Worm (Caenorhabditis elegans) whole organism, L4 larva: ENCODE data around the gene fsn-1.

Source experiments
- D1046.2 ChIP-seq: fragments of 200-800 bp; sonication (Bioruptor generic); IDR thresholded peaks from 2 replicates; pipeline ENCODE4 v1.3.6; 2022; ENCODE audit warnings: missing genetic modification characterization, missing compliant biosample characterization
- F10B5.3 ChIP-seq: sonication (generic microtip); optimal IDR thresholded peaks from 2 replicates; lab custom pipeline; 2016; ENCODE audit warnings: mild to moderate bottlenecking, missing genetic modification characterization, missing compliant biosample characterization
- F37D6.2 ChIP-seq: sonication (generic microtip); optimal IDR thresholded peaks from 2 replicates; lab custom pipeline; 2016; ENCODE audit warnings: mild to moderate bottlenecking, missing genetic modification characterization, missing compliant biosample characterization
- F49E8.2 ChIP-seq: sonication (generic microtip); optimal IDR thresholded peaks from 2 replicates; lab custom pipeline; 2016; ENCODE audit warnings: missing compliant biosample characterization, mild to moderate bottlenecking, missing genetic modification characterization, borderline replicate concordance
- T20F7.1 ChIP-seq: fragments of 200-800 bp; sonication (Bioruptor generic); optimal IDR thresholded peaks from 2 replicates; lab custom pipeline; 2018; ENCODE audit warnings: mild to moderate bottlenecking, missing genetic modification characterization, missing compliant biosample characterization
- Y105C5A.15 ChIP-seq: fragments of 200-800 bp; sonication (Bioruptor generic); IDR thresholded peaks from 2 replicates; pipeline ENCODE4 v1.3.6; 2022; ENCODE audit warnings: missing genetic modification characterization, missing compliant biosample characterization
- Y48G9A.11 ChIP-seq: fragments of 200-800 bp; sonication (Bioruptor generic); IDR thresholded peaks from 2 replicates; pipeline ENCODE4 v1.3.6; 2022; ENCODE audit warnings: missing genetic modification reagents, missing genetic modification characterization, missing compliant biosample characterization
- ZK337.2 ChIP-seq: fragments of 200-800 bp; sonication (Bioruptor generic); IDR thresholded peaks from 2 replicates; pipeline ENCODE4 v1.3.6; 2022; ENCODE audit warnings: missing genetic modification reagents, missing genetic modification characterization, missing compliant biosample characterization
- aha-1 ChIP-seq: fragments of 150-350 bp; peaks from one replicate; lab custom pipeline; 2014; ENCODE audit warnings: missing biosample characterization, missing genetic modification characterization
- ama-1 ChIP-seq: fragments of 150-350 bp; optimal IDR thresholded peaks from 2 replicates; lab custom pipeline; 2014; ENCODE audit warnings: inconsistent platforms, mixed read lengths
- arid-1 ChIP-seq: fragments of 200-800 bp; sonication (Bioruptor generic); conservative IDR thresholded peaks from 2 replicates; pipeline ENCODE4 v1.3.6; 2022; ENCODE audit warnings: missing genetic modification reagents, missing genetic modification characterization, missing compliant biosample characterization
- ceh-20 ChIP-seq: fragments of 200-800 bp; sonication (Bioruptor generic); IDR thresholded peaks from 2 replicates; pipeline ENCODE4 v1.3.6; 2022; ENCODE audit warnings: missing genetic modification reagents, missing genetic modification characterization, missing compliant biosample characterization
- ctbp-1 ChIP-seq: fragments of 200-800 bp; sonication (Bioruptor generic); IDR thresholded peaks from 2 replicates; pipeline ENCODE4 v1.3.6; 2022; ENCODE audit warnings: missing genetic modification reagents, missing genetic modification characterization, missing compliant biosample characterization
- daf-16 ChIP-seq, 3 experiments: sonication (generic microtip); optimal IDR thresholded peaks; 2 replicates each; lab custom pipeline; 2016 to 2017; ENCODE audit warnings: missing genetic modification characterization in 3 of 3, missing genetic modification reagents in 3 of 3, mild to moderate bottlenecking in 2 of 3, missing compliant biosample characterization in 2 of 3, missing biosample characterization in 1 of 3, moderate library complexity in 1 of 3
- daf-19 ChIP-seq: fragments of 200-800 bp; sonication (Bioruptor generic); conservative IDR thresholded peaks from 2 replicates; pipeline ENCODE4 v1.3.6; 2022; ENCODE audit warnings: missing genetic modification characterization, missing compliant biosample characterization
- dmd-8 ChIP-seq: fragments of 200-800 bp; sonication (Bioruptor generic); IDR thresholded peaks from 2 replicates; pipeline ENCODE4 v1.3.6; 2022; ENCODE audit warnings: missing genetic modification characterization, missing compliant biosample characterization
- duxl-1 ChIP-seq: sonication (generic microtip); optimal IDR thresholded peaks from 2 replicates; lab custom pipeline; 2016; ENCODE audit warnings: mild to moderate bottlenecking, missing genetic modification characterization, moderate library complexity, missing compliant biosample characterization; ENCODE audit not compliant: poor library complexity
- egl-43 ChIP-seq: fragments of 200-800 bp; sonication (Bioruptor generic); IDR thresholded peaks from 2 replicates; pipeline ENCODE4 v1.3.6; 2022; ENCODE audit warnings: missing genetic modification reagents, missing genetic modification characterization, missing compliant biosample characterization
- fkh-10 ChIP-seq: fragments of 150-350 bp; optimal IDR thresholded peaks from 2 replicates; lab custom pipeline; 2014; ENCODE audit warnings: missing biosample characterization, missing genetic modification reagents, missing genetic modification characterization
- fos-1 ChIP-seq: fragments of 150-350 bp; optimal IDR thresholded peaks from 2 replicates; lab custom pipeline; 2014; ENCODE audit warnings: missing biosample characterization, missing genetic modification characterization
- hif-1 ChIP-seq, 2 experiments: sonication (generic microtip); optimal IDR thresholded peaks; 2 replicates each; lab custom pipeline; 2016 to 2017; ENCODE audit warnings: missing compliant biosample characterization in 2 of 2, missing genetic modification characterization in 2 of 2, missing genetic modification reagents in 2 of 2, missing genotype in 2 of 2, mild to moderate bottlenecking in 1 of 2
- lin-13 ChIP-seq: fragments of 150-350 bp; optimal IDR thresholded peaks from 2 replicates; lab custom pipeline; 2014; ENCODE audit warnings: missing biosample characterization, missing genetic modification reagents, missing genetic modification characterization
- lin-15B ChIP-seq: fragments of 150-350 bp; sonication (generic microtip); optimal IDR thresholded peaks from 3 replicates; lab custom pipeline; 2014; ENCODE audit warnings: missing biosample characterization, missing genetic modification characterization
- lsy-2 ChIP-seq, 2 experiments: fragments of 150-350 bp in 1 of 2; sonication (generic microtip) in 1 of 2; optimal IDR thresholded peaks; 2 replicates each; lab custom pipeline; 2014 to 2017; ENCODE audit warnings: missing biosample characterization in 2 of 2, missing genetic modification characterization in 2 of 2
- madf-5 ChIP-seq, 2 experiments: fragments of 200-800 bp; sonication (Bioruptor generic); IDR thresholded peaks; 2 replicates each; pipeline ENCODE4 v1.3.6; 2022; ENCODE audit warnings: missing compliant biosample characterization in 2 of 2, missing genetic modification characterization in 2 of 2
- madf-9 ChIP-seq: fragments of 200-800 bp; sonication (Bioruptor generic); conservative IDR thresholded peaks from 2 replicates; pipeline ENCODE4 v1.3.6; 2022; ENCODE audit warnings: missing genetic modification reagents, missing genetic modification characterization, missing compliant biosample characterization
- mdl-1 ChIP-seq, 2 experiments: fragments of 150-350 bp in 1 of 2; sonication (generic microtip) in 1 of 2; optimal IDR thresholded peaks; 2 replicates each; lab custom pipeline; 2014 to 2017; ENCODE audit warnings: missing biosample characterization in 2 of 2, missing genetic modification characterization in 2 of 2
- mes-2 ChIP-seq: sonication (generic microtip); optimal IDR thresholded peaks from 2 replicates; lab custom pipeline; 2016; ENCODE audit warnings: missing genotype, mild to moderate bottlenecking, missing genetic modification characterization, missing compliant biosample characterization; ENCODE audit not compliant: poor library complexity, severe bottlenecking
- mxl-2 ChIP-seq: fragments of 200-800 bp; sonication (Bioruptor generic); conservative IDR thresholded peaks from 2 replicates; pipeline ENCODE4 v1.3.6; 2022; ENCODE audit warnings: missing genetic modification reagents, missing genetic modification characterization, missing compliant biosample characterization
- nhr-102 ChIP-seq: sonication (generic microtip); optimal IDR thresholded peaks from 2 replicates; lab custom pipeline; 2016; ENCODE audit warnings: mild to moderate bottlenecking, missing genetic modification characterization, moderate library complexity, missing compliant biosample characterization
- nhr-25 ChIP-seq: sonication (generic microtip); optimal IDR thresholded peaks from 2 replicates; lab custom pipeline; 2017; ENCODE audit warnings: missing genetic modification characterization, mild to moderate bottlenecking, missing compliant biosample characterization, antibody characterized with exemption, moderate library complexity, borderline replicate concordance; ENCODE audit not compliant: insufficient read depth
- nhr-42 ChIP-seq: fragments of 200-800 bp; sonication (Bioruptor generic); IDR thresholded peaks from 2 replicates; pipeline ENCODE4 v1.3.6; 2022; ENCODE audit warnings: missing genetic modification characterization, missing compliant biosample characterization
- nhr-76 ChIP-seq: fragments of 150-350 bp; optimal IDR thresholded peaks from 2 replicates; lab custom pipeline; 2014; ENCODE audit warnings: missing biosample characterization, missing genetic modification characterization
- pqm-1 ChIP-seq: sonication (generic microtip); optimal IDR thresholded peaks from 2 replicates; lab custom pipeline; 2017; ENCODE audit warnings: missing biosample characterization, missing genetic modification characterization
- skn-1 ChIP-seq: fragments of 150-350 bp; optimal IDR thresholded peaks from 2 replicates; lab custom pipeline; 2014; ENCODE audit warnings: missing biosample characterization, missing genetic modification characterization
- snpc-1.2 ChIP-seq: fragments of 200-800 bp; sonication (Bioruptor generic); IDR thresholded peaks from 2 replicates; pipeline ENCODE4 v1.3.6; 2022; ENCODE audit warnings: missing genetic modification reagents, missing genetic modification characterization, missing compliant biosample characterization
- spr-3 ChIP-seq: fragments of 200-800 bp; sonication (Bioruptor generic); optimal IDR thresholded peaks from 2 replicates; lab custom pipeline; 2018; ENCODE audit warnings: mild to moderate bottlenecking, missing genetic modification characterization, missing compliant biosample characterization
- unc-39 ChIP-seq: sonication (generic microtip); optimal IDR thresholded peaks from 2 replicates; lab custom pipeline; 2017; ENCODE audit warnings: missing biosample characterization, missing genetic modification characterization
- unc-62 ChIP-seq, 3 experiments: fragments of 150-350 bp in 1 of 3; sonication (generic microtip); optimal IDR thresholded peaks in 2 of 3; peaks in 1 of 3; 1 replicate in 1 of 3; 2 replicates in 2 of 3; lab custom pipeline; 2014 to 2017; ENCODE audit warnings: missing biosample characterization in 3 of 3, missing genetic modification characterization in 3 of 3, missing genetic modification reagents in 3 of 3, missing genotype in 1 of 3
- vab-7 ChIP-seq: fragments of 200-800 bp; sonication (Bioruptor generic); IDR thresholded peaks from 2 replicates; pipeline ENCODE4 v1.3.6; 2022; ENCODE audit warnings: missing genetic modification reagents, missing genetic modification characterization, missing compliant biosample characterization
- zfp-2 ChIP-seq: sonication (generic microtip); optimal IDR thresholded peaks from 2 replicates; lab custom pipeline; 2016; ENCODE audit warnings: mild to moderate bottlenecking, missing genetic modification characterization, missing compliant biosample characterization
- zfp-3 ChIP-seq: fragments of 200-800 bp; sonication (Bioruptor generic); conservative IDR thresholded peaks from 2 replicates; pipeline ENCODE4 v1.3.6; 2022; ENCODE audit warnings: missing genetic modification reagents, missing genetic modification characterization, missing compliant biosample characterization

The fsn-1 gene

ce11 chrIII:4960204-4960603 lies 23.1 kb downstream of the fsn-1 start, which contains the start of gene C27F2.4:
Gene C27F2.4, minus strand, starts transcription at chrIII:4960304.
- TF ChIP-seq hif-1 (tag; optimal IDR thresholded peaks at IDR 0.05; lab: Kevin White, UChicago), result no peak
- TF ChIP-seq unc-62 (GFP tag; optimal IDR thresholded peaks at IDR 0.05 in 1 of 2; lab: Kevin White, UChicago), result no peak
- no peak for TF ChIP-seq unc-62 (tag; optimal IDR thresholded peaks at IDR 0.05; lab: Kevin White, UChicago)
- no peak for TF ChIP-seq pqm-1 (tag; lab: Kevin White, UChicago)
- TF ChIP-seq snpc-1.2 (GFP tag; lab: Robert Waterston, UW), result no peak
- TF ChIP-seq Y48G9A.11 (GFP tag; lab: Robert Waterston, UW), result no peak
- no peak for TF ChIP-seq daf-16 (GFP tag; optimal IDR thresholded peaks at IDR 0.05; lab: Kevin White, UChicago)
- no peak for TF ChIP-seq daf-16 (tag; optimal IDR thresholded peaks at IDR 0.05; lab: Kevin White, UChicago)
- TF ChIP-seq nhr-25, result no peak
- TF ChIP-seq skn-1, result no peak
- no peak for TF ChIP-seq Y105C5A.15 (GFP tag; lab: Robert Waterston, UW)
- no peak for TF ChIP-seq dmd-8 (GFP tag; lab: Robert Waterston, UW)
- TF ChIP-seq egl-43 (GFP tag; lab: Robert Waterston, UW), result no peak
- TF ChIP-seq madf-9 (GFP tag; lab: Robert Waterston, UW), result no peak

ce11 chrIII:4961281-4961680 lies 24.2 kb downstream of the fsn-1 start:
- TF ChIP-seq unc-62 (GFP tag; optimal IDR thresholded peaks at IDR 0.05 in 1 of 2; lab: Kevin White, UChicago) (peak in 1 of 2 experiments; percentile 98), unc-62 (tag; optimal IDR thresholded peaks at IDR 0.05; lab: Kevin White, UChicago) (no peak), mes-2 (tag; lab: Kevin White, UChicago) (no peak), spr-3 (GFP tag; lab: Kevin White, UChicago) (no peak), aha-1 (tag; lab: Kevin White, UChicago) (peak; percentile 58), Y48G9A.11 (GFP tag; lab: Robert Waterston, UW) (0 out of 2 replicates have a peak, but pooled peaks have one; percentile 18), mxl-2 (GFP tag; lab: Robert Waterston, UW) (no peak), D1046.2 (no peak), ama-1 (peak; percentile 18), duxl-1 (tag; lab: Kevin White, UChicago) (peak; percentile 0), dmd-8 (GFP tag; lab: Robert Waterston, UW) (0 out of 2 replicates have a peak, but pooled peaks have one; percentile 16), mdl-1 (tag; optimal IDR thresholded peaks at IDR 0.05; lab: Kevin White, UChicago) (no peak)
- TF ChIP-seq, all 104 proteins: peak for 6

ce11 chrIII:4962393-4962792 lies 25.3 kb downstream of the fsn-1 start, which contains the start of gene vps-22:
Gene vps-22, minus strand, starts transcription at chrIII:4962493.
- TF ChIP-seq snpc-1.2 (GFP tag; lab: Robert Waterston, UW), result no peak
- TF ChIP-seq pqm-1 (tag; lab: Kevin White, UChicago), result no peak
- TF ChIP-seq daf-19 (GFP tag; lab: Robert Waterston, UW), result no peak
- TF ChIP-seq arid-1 (GFP tag; lab: Robert Waterston, UW), result no peak
- no peak for TF ChIP-seq F10B5.3 (tag; lab: Kevin White, UChicago)
- no peak for TF ChIP-seq lin-15B
- no peak for TF ChIP-seq zfp-2 (tag; lab: Kevin White, UChicago)
- TF ChIP-seq lsy-2 (tag; optimal IDR thresholded peaks at IDR 0.05; lab: Kevin White, UChicago), result no peak
- TF ChIP-seq zfp-3 (GFP tag; lab: Robert Waterston, UW), result no peak
- TF ChIP-seq fos-1, result no peak
- no peak for TF ChIP-seq daf-16 (GFP tag; optimal IDR thresholded peaks at IDR 0.05; lab: Kevin White, UChicago)
- TF ChIP-seq daf-16 (tag; optimal IDR thresholded peaks at IDR 0.05; lab: Kevin White, UChicago), result no peak
- TF ChIP-seq nhr-42, result no peak
- TF ChIP-seq unc-39, result no peak

ce11 chrIII:4962886-4963285 lies 25.8 kb downstream of the fsn-1 start, which contains the start of gene C27F2.9:
Gene C27F2.9, minus strand, starts transcription at chrIII:4963044.
- peak; percentile 22 for TF ChIP-seq ama-1
- peak; percentile 19 for TF ChIP-seq F49E8.2 (tag; lab: Kevin White, UChicago)
- TF ChIP-seq nhr-76 (tag; lab: Kevin White, UChicago), result no peak
- peak; percentile 61 for TF ChIP-seq lin-13 (GFP tag; lab: Kevin White, UChicago)
- peak; percentile 77 for TF ChIP-seq ceh-20 (GFP tag; lab: Robert Waterston, UW)
- TF ChIP-seq hif-1 (tag; optimal IDR thresholded peaks at IDR 0.05; lab: Kevin White, UChicago), result peak; percentile 40 to 58
- peak; percentile 56 to 92 for TF ChIP-seq lsy-2 (tag; optimal IDR thresholded peaks at IDR 0.05; lab: Kevin White, UChicago)
- peak; percentile 57 for TF ChIP-seq fkh-10 (GFP tag; lab: Kevin White, UChicago)
- TF ChIP-seq nhr-102, result peak; percentile 85
- no peak for TF ChIP-seq ZK337.2 (GFP tag; lab: Robert Waterston, UW)
- peak; percentile 77; the same call in 1 of the 2 replicates for TF ChIP-seq arid-1 (GFP tag; lab: Robert Waterston, UW)
- TF ChIP-seq T20F7.1 (GFP tag; lab: Kevin White, UChicago), result peak; percentile 83
- peak; percentile 32; the same call in 1 of the 2 replicates for TF ChIP-seq ctbp-1 (GFP tag; lab: Robert Waterston, UW)
- TF ChIP-seq zfp-3 (GFP tag; lab: Robert Waterston, UW), result 0 out of 2 replicates have a peak, but pooled peaks have one; percentile 57
- peak in 1 of 2 experiments; percentile 44; a peak in 1 of 4 replicates for TF ChIP-seq madf-5 (GFP tag; IDR thresholded peaks at IDR 0.05; lab: Robert Waterston, UW)
- peak; percentile 68 for TF ChIP-seq F37D6.2 (tag; lab: Kevin White, UChicago)
- TF ChIP-seq vab-7 (GFP tag; lab: Robert Waterston, UW), result no peak
